Fruit fly (Drosophila melanogaster) S2 (cell line): ENCODE measurements around the gene Myo28B1.
"Not testable (repeated sequence)": the region's sequence is repeated elsewhere in the genome, so short reads cannot be mapped to it uniquely, and the experiment has no call there.

ENCODE experiments used
- CG8478 ChIP-seq: fragments of >200 bp; optimal IDR thresholded peaks from 2 replicates; lab custom pipeline; 2018
- CTCF ChIP-seq, 2 experiments: fragments of >200 bp; optimal IDR thresholded peaks; 2 replicates each; lab custom pipeline; 2018

The Myo28B1 gene

dm6 chr2L:7719387-7719786, 53.5 kb downstream of the Myo28B1 start, which contains the start of gene CG13793:
CG13793 (minus strand) TSS chr2L:7719487.
- no peak for TF ChIP-seq CG8478
- no peak for TF ChIP-seq CTCF (optimal IDR thresholded peaks at IDR 0.05; lab: Kevin White, UChicago)

- TF ChIP-seq CTCF (optimal IDR thresholded peaks at IDR 0.05; lab: Kevin White, UChicago) (no peak), CG8478 (no peak)
These were observed 56.3 kb downstream of the Myo28B1 start for dm6 chr2L:7722102-7722501.

DNA sequence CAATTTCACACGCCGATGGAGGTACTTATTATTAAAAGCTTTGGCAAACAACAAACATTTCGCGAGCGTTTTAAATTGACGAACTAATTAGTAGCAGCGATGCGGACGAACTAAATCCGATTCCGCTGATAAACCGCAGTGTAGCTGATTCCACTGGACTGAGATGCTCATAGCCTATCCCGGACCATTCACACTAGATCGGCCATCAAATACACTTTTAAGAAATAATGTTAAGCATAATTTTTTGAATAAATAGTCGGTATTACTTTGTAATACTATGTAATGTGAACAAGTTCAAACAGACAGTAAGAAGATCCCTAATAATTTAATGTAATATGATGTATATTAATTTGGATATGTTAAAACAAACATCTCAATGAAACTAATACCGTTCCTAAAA, 56.9 kb downstream of the Myo28B1 start, which contains the start of gene CG13794:
Gene CG13794, minus strand, starts transcription at position 101 of the 400 bp plus-strand sequence.
- TF ChIP-seq CG8478 (no peak), CTCF (optimal IDR thresholded peaks at IDR 0.05; lab: Kevin White, UChicago) (no peak)

DNA sequence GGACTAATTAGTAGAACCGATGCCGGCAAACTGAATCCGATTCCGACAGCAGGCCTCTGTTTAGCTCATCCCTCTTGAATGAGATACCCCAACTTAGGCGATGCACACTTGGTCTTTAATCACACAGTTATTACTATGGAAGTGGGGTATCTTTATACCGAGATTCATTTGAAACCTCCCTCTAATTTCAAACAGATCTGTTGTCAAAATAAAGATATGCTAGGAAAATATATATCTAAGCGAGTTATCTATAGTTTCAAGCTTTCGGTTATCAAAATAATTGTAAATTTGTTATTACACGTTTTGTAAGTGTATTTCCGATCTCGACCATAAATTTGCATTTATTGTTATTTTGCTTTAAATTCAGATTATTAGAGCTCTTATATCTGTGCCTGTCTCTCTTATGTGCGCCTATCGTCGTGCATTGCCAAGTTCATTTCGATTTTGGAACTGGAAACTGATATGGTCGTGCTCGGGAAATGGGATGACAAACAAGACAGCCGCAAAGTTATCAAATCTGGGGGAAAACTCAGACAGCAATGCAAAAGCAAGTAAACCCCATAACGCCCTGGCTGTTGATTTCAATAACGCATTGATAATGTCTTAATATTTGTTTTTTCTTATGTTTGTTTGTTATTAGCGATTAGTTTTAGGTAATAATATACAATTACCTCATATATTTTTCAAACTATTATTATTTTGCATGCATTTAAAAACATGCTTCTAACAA, 60.6 kb downstream of the Myo28B1 start, which contains the start of gene CG13795:
Gene CG13795, minus strand, starts transcription at position 31 of the 730 bp plus-strand sequence.
- no peak for TF ChIP-seq CG8478
- TF ChIP-seq CTCF (optimal IDR thresholded peaks at IDR 0.05; lab: Kevin White, UChicago) = no peak

dm6 chr2L:7732570-7732969, 66.7 kb downstream of the Myo28B1 start, which contains the start of gene CG13796:
CG13796 (minus strand) TSS chr2L:7732670.
- TF ChIP-seq CTCF (optimal IDR thresholded peaks at IDR 0.05; lab: Kevin White, UChicago); CG8478: not testable (repeated sequence)

DNA sequence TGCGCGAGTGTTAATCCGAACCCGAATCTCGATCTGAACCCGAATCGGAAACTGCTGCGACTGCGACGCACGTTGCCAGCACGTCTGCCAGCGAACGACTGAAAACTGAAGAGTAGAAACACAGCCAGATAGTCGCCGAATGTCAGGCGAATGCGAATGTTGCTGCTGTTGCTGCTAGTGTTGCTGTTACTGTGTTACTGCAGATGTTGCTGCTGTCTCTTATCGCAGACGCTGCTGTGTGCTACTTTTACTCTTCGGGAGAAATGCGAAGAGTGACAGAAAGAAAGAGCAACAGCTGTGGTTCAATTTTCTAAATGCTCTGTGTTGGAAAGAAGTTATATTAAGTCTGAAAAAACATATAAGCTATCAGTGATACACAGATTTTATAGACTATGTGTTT, 72.9 kb downstream of the Myo28B1 start, which contains the start of gene CG31904:
Gene CG31904, minus strand, starts transcription at position 101 of the 400 bp plus-strand sequence.
- TF ChIP-seq CG8478; CTCF (optimal IDR thresholded peaks at IDR 0.05; lab: Kevin White, UChicago): not testable (repeated sequence)
